Worm (Caenorhabditis elegans) whole organism, L3 larva: ENCODE results near the gene K02D10.8.

Experiments
- ZK546.5 ChIP-seq: sonication (generic microtip); optimal IDR thresholded peaks from 2 replicates; lab custom pipeline; 2017; ENCODE audit warnings: missing biosample characterization, missing genetic modification characterization
- aly-2 ChIP-seq: fragments of 150-350 bp; optimal IDR thresholded peaks from 2 replicates; lab custom pipeline; 2014; ENCODE audit warnings: missing biosample characterization, missing genetic modification characterization
- ceh-82 ChIP-seq: fragments of 150-350 bp; optimal IDR thresholded peaks from 2 replicates; lab custom pipeline; 2014; ENCODE audit warnings: missing biosample characterization, missing genetic modification characterization
- daf-12 ChIP-seq: fragments of 150-350 bp; optimal IDR thresholded peaks from 2 replicates; lab custom pipeline; 2014; ENCODE audit warnings: missing biosample characterization, missing genetic modification reagents, missing genetic modification characterization
- lin-15B ChIP-seq: fragments of 150-350 bp; optimal IDR thresholded peaks from 2 replicates; lab custom pipeline; 2014; ENCODE audit warnings: missing biosample characterization, missing genetic modification characterization
- nfya-1 ChIP-seq: sonication (generic microtip); optimal IDR thresholded peaks from 2 replicates; lab custom pipeline; 2017; ENCODE audit warnings: missing genetic modification characterization, mild to moderate bottlenecking, missing compliant biosample characterization, antibody characterized with exemption, moderate library complexity; ENCODE audit not compliant: insufficient read depth
- nhr-12 ChIP-seq: fragments of 150-350 bp; optimal IDR thresholded peaks from 2 replicates; lab custom pipeline; 2014; ENCODE audit warnings: missing biosample characterization, missing genetic modification characterization
- nhr-28 ChIP-seq: fragments of 150-350 bp; optimal IDR thresholded peaks from 2 replicates; lab custom pipeline; 2014; ENCODE audit warnings: missing biosample characterization, missing genetic modification characterization
- nhr-67 ChIP-seq: fragments of 150-350 bp; optimal IDR thresholded peaks from 2 replicates; lab custom pipeline; 2014; ENCODE audit warnings: missing biosample characterization, missing genetic modification characterization
- unc-62 ChIP-seq: fragments of 150-350 bp; sonication (generic microtip); optimal IDR thresholded peaks from 4 replicates; lab custom pipeline; 2014; ENCODE audit warnings: missing biosample characterization, missing genetic modification reagents, missing genetic modification characterization

DNA sequence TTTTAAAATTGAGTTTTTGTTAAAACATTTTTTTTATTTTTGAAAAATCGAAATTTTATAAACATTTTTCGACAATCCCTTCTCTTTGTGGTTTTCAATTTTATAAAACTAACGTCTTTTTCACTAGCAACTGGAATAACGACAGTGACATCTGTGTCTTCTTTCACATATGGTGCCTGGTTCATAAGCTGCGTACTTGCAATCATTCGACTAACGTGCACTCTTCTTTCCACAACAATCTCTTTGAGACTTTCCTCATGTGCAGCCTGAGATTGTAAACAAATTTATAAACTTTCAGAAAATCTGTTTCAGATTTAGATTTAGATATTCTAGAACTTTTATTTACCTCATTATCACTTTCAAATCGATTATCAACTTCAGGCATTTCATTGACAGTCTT is 21.1 kb upstream of the K02D10.8 start:
- no peak for TF ChIP-seq unc-62 (GFP tag; lab: Kevin White, UChicago)
- TF ChIP-seq lin-15B (tag; lab: Kevin White, UChicago): no peak
- TF ChIP-seq ZK546.5: no peak
- TF ChIP-seq nhr-12 (tag; lab: Kevin White, UChicago): no peak
- no peak for TF ChIP-seq nhr-67 (tag; lab: Kevin White, UChicago)
- TF ChIP-seq aly-2: no peak
- no peak for TF ChIP-seq nfya-1 (tag; lab: Kevin White, UChicago)
- TF ChIP-seq nhr-28 (tag; lab: Kevin White, UChicago): no peak
- TF ChIP-seq daf-12 (tag; lab: Kevin White, UChicago): no peak
- no peak for TF ChIP-seq ceh-82 (tag; lab: Kevin White, UChicago)
